Worm (Caenorhabditis elegans): ENCODE measurements around the gene pqn-51.

pqn-51 gene

ce11 chrV:5084957-5085465 lies 35.6 kb downstream of the pqn-51 start, which contains the start of gene Y58A7A.4:
Y58A7A.4 (minus strand) TSS chrV:5085007.
- peak; percentile 2 for TF ChIP-seq nhr-129 (tag; optimal IDR thresholded peaks at IDR 0.05)
- TF ChIP-seq nhr-6 (tag; optimal IDR thresholded peaks at IDR 0.05) = no peak

ce11 chrV:5086919-5087404 lies 37.6 kb downstream of the pqn-51 start, which contains the start of gene Y58A7A.5:
Y58A7A.5 (minus strand) TSS chrV:5086969.
- TF ChIP-seq unc-55 (GFP tag; optimal IDR thresholded peaks at IDR 0.05) (peak; percentile 57), mdl-1 (tag; optimal IDR thresholded peaks at IDR 0.05) (no peak), snpc-4 (tag; optimal IDR thresholded peaks at IDR 0.05) (no peak), lin-13 (GFP tag; optimal IDR thresholded peaks at IDR 0.05) (no peak), unc-39 (tag; optimal IDR thresholded peaks at IDR 0.05) (no peak), lin-39 (tag; optimal IDR thresholded peaks at IDR 0.05) (no peak), ceh-82 (tag; optimal IDR thresholded peaks at IDR 0.05) (no peak), nhr-21 (tag; optimal IDR thresholded peaks at IDR 0.05) (no peak), skn-1 (tag; optimal IDR thresholded peaks at IDR 0.05) (no peak), aly-2 (tag; optimal IDR thresholded peaks at IDR 0.05) (no peak), Y55F3AM.14 (GFP tag; optimal IDR thresholded peaks at IDR 0.05) (no peak), nhr-11 (tag; optimal IDR thresholded peaks at IDR 0.05) (no peak), mab-5 (tag; optimal IDR thresholded peaks at IDR 0.05) (no peak), R02D3.7 (tag; optimal IDR thresholded peaks at IDR 0.05) (no peak), nhr-237 (tag; optimal IDR thresholded peaks at IDR 0.05) (no peak), alr-1 (tag; optimal IDR thresholded peaks at IDR 0.05) (no peak), F13H6.1 (tag; optimal IDR thresholded peaks at IDR 0.05) (no peak), ZK546.5 (tag; optimal IDR thresholded peaks at IDR 0.05) (no peak), sma-9 (GFP tag; optimal IDR thresholded peaks at IDR 0.05) (peak; percentile 82), sma-9 (tag; optimal IDR thresholded peaks at IDR 0.05) (no peak), nhr-77 (tag; optimal IDR thresholded peaks at IDR 0.05) (no peak), nhr-23 (tag; optimal IDR thresholded peaks at IDR 0.05) (no peak), zag-1 (tag; optimal IDR thresholded peaks at IDR 0.05) (no peak), sem-4 (tag; optimal IDR thresholded peaks at IDR 0.05) (peak; percentile 10), peb-1 (tag; optimal IDR thresholded peaks at IDR 0.05) (no peak), elt-3 (tag; optimal IDR thresholded peaks at IDR 0.05) (no peak), blmp-1 (tag; optimal IDR thresholded peaks at IDR 0.05; ENCODE audit: insufficient read depth) (no peak), ztf-1 (GFP tag; conservative IDR thresholded peaks at IDR 0.05) (no peak), ztf-11 (tag; optimal IDR thresholded peaks at IDR 0.05) (no peak), lin-11 (tag; optimal IDR thresholded peaks at IDR 0.05) (no peak), gmeb-1 (tag; optimal IDR thresholded peaks at IDR 0.05) (no peak), nhr-25 (tag; optimal IDR thresholded peaks at IDR 0.05) (no peak), lsy-2 (tag; optimal IDR thresholded peaks at IDR 0.05) (peak in 1 of 2 experiments; percentile 45), ztf-4 (tag; optimal IDR thresholded peaks at IDR 0.05) (no peak), sma-3 (GFP tag; optimal IDR thresholded peaks at IDR 0.05) (no peak), nhr-129 (tag; optimal IDR thresholded peaks at IDR 0.05) (peak; percentile 97), mbf-1 (tag; optimal IDR thresholded peaks at IDR 0.05) (no peak), nhr-10 (tag; optimal IDR thresholded peaks at IDR 0.05) (no peak), unc-62 (GFP tag; optimal IDR thresholded peaks at IDR 0.05) (no peak), crh-2 (tag; optimal IDR thresholded peaks at IDR 0.05) (no peak), nhr-6 (tag; optimal IDR thresholded peaks at IDR 0.05) (no peak), fos-1 (tag; optimal IDR thresholded peaks at IDR 0.05) (peak; percentile 10), elt-1 (tag; optimal IDR thresholded peaks at IDR 0.05) (no peak), dmd-4 (tag; optimal IDR thresholded peaks at IDR 0.05) (no peak), C34F6.9 (tag; optimal IDR thresholded peaks at IDR 0.05) (peak; percentile 25), egl-27 (tag; optimal IDR thresholded peaks at IDR 0.05) (no peak), ceh-16 (tag; optimal IDR thresholded peaks at IDR 0.05) (no peak), nhr-12 (tag; optimal IDR thresholded peaks at IDR 0.05) (no peak), ama-1 (optimal IDR thresholded peaks at IDR 0.05) (no peak)

Data from whole organism, L2 larva.